Fruit fly (Drosophila melanogaster) whole organism, pupa: ENCODE data around the gene ssp.

ENCODE experiments used
- CG10348 ChIP-seq: fragments of 200-800 bp; sonication (Bioruptor generic); IDR thresholded peaks from 2 replicates; pipeline ENCODE4 v1.3.6; 2022; ENCODE audit warnings: missing biosample characterization, missing genetic modification characterization
- CG12605 ChIP-seq: fragments of 200-800 bp; sonication (Bioruptor generic); IDR thresholded peaks from 2 replicates; pipeline ENCODE4 v1.3.6; 2022; ENCODE audit warnings: missing biosample characterization, missing genetic modification characterization
- CG13204 ChIP-seq: fragments of 200-800 bp; sonication (Bioruptor generic); optimal IDR thresholded peaks from 2 replicates; lab custom pipeline; 2018; ENCODE audit warnings: missing biosample characterization, mild to moderate bottlenecking, missing genetic modification characterization, moderate library complexity
- CG14655 ChIP-seq: fragments of 200-800 bp; sonication (Bioruptor generic); optimal IDR thresholded peaks from 3 replicates; lab custom pipeline; 2017; ENCODE audit warnings: mild to moderate bottlenecking, missing biosample characterization, missing genetic modification reagents, missing genetic modification characterization
- CG15710 ChIP-seq: fragments of 200-800 bp; sonication (Bioruptor generic); optimal IDR thresholded peaks from 2 replicates; lab custom pipeline; 2018; ENCODE audit warnings: missing biosample characterization, mild to moderate bottlenecking, missing genetic modification characterization, moderate library complexity
- CG17806 ChIP-seq: fragments of 200-800 bp; sonication (Bioruptor generic); optimal IDR thresholded peaks from 2 replicates; lab custom pipeline; 2018; ENCODE audit warnings: missing biosample characterization, mild to moderate bottlenecking, missing genetic modification characterization, moderate library complexity
- CG32121 ChIP-seq: fragments of 200-800 bp; sonication (Bioruptor generic); IDR thresholded peaks from 2 replicates; pipeline ENCODE4 v1.3.6; 2022; ENCODE audit warnings: missing biosample characterization, missing genetic modification characterization
- CG34367 ChIP-seq: fragments of 200-800 bp; sonication (Bioruptor generic); optimal IDR thresholded peaks from 2 replicates; lab custom pipeline; 2018; ENCODE audit warnings: missing biosample characterization, mild to moderate bottlenecking, missing genetic modification characterization
- CG4496 ChIP-seq: fragments of 200-800 bp; sonication (Bioruptor generic); IDR thresholded peaks from 3 replicates; pipeline ENCODE4 v1.3.6; 2022; ENCODE audit warnings: missing biosample characterization, missing genetic modification characterization
- CG8159 ChIP-seq: fragments of 200-800 bp; sonication (Bioruptor generic); optimal IDR thresholded peaks from 3 replicates; lab custom pipeline; 2018; ENCODE audit warnings: missing biosample characterization, mild to moderate bottlenecking, missing genetic modification characterization, moderate library complexity
- CG8301 ChIP-seq: fragments of 200-800 bp; sonication (Bioruptor generic); optimal IDR thresholded peaks from 2 replicates; lab custom pipeline; 2018; ENCODE audit warnings: missing biosample characterization, mild to moderate bottlenecking, missing genetic modification characterization
- CG9948 ChIP-seq: fragments of 200-800 bp; sonication (Bioruptor generic); optimal IDR thresholded peaks from 2 replicates; lab custom pipeline; 2018; ENCODE audit warnings: missing biosample characterization, mild to moderate bottlenecking, missing genetic modification characterization, moderate library complexity
- D1 ChIP-seq: fragments of 200-800 bp; sonication (Bioruptor generic); optimal IDR thresholded peaks from 2 replicates; lab custom pipeline; 2018; ENCODE audit warnings: missing biosample characterization, mild to moderate bottlenecking, missing genetic modification characterization, moderate library complexity
- EcR ChIP-seq: fragments of 200-800 bp; sonication (Bioruptor generic); optimal IDR thresholded peaks from 3 replicates; lab custom pipeline; 2019; ENCODE audit warnings: missing biosample characterization, missing genetic modification characterization, mild to moderate bottlenecking, moderate library complexity, missing genetic modification reagents
- Ets98B ChIP-seq: fragments of 200-800 bp; sonication (Bioruptor generic); IDR thresholded peaks from 2 replicates; pipeline ENCODE4 v1.3.6; 2022; ENCODE audit warnings: missing biosample characterization, missing genetic modification characterization
- Pif1A ChIP-seq: fragments of 200-800 bp; sonication (Bioruptor generic); optimal IDR thresholded peaks from 3 replicates; lab custom pipeline; 2016; ENCODE audit warnings: missing biosample characterization, missing genetic modification characterization
- Pif1B ChIP-seq: fragments of 200-800 bp; sonication (Bioruptor generic); optimal IDR thresholded peaks from 3 replicates; lab custom pipeline; 2016; ENCODE audit warnings: missing biosample characterization, missing genetic modification characterization
- Snoo ChIP-seq: fragments of 200-800 bp; sonication (Bioruptor generic); optimal IDR thresholded peaks from 3 replicates; lab custom pipeline; 2017; ENCODE audit warnings: missing biosample characterization, mild to moderate bottlenecking, missing genetic modification characterization, inconsistent platforms
- fd96Ca ChIP-seq: fragments of 200-800 bp; sonication (Bioruptor generic); IDR thresholded peaks from 3 replicates; pipeline ENCODE4 v1.3.6; 2022; ENCODE audit warnings: missing biosample characterization, missing genetic modification characterization
- gl ChIP-seq: fragments of 200-800 bp; sonication (Bioruptor generic); optimal IDR thresholded peaks from 2 replicates; lab custom pipeline; 2018; ENCODE audit warnings: missing biosample characterization, mild to moderate bottlenecking, missing genetic modification characterization
- rn ChIP-seq: fragments of 200-800 bp; sonication (Bioruptor generic); IDR thresholded peaks from 2 replicates; pipeline ENCODE4 v1.3.6; 2022; ENCODE audit warnings: missing biosample characterization, missing genetic modification characterization

ssp gene

dm6 chr3L:12081679-12082520 is 36.2 kb upstream of the ssp start, which contains the start of gene Sema5c:
Sema5c (minus strand) TSS chr3L:12081830.
- peak; percentile 79 for TF ChIP-seq EcR (GFP tag; lab: Kevin White, UChicago)
- peak; percentile 32 for TF ChIP-seq CG13204 (GFP tag; lab: Kevin White, UChicago)
- peak; percentile 55 for TF ChIP-seq rn (GFP tag; lab: Robert Waterston, UW)
- peak; percentile 84 for TF ChIP-seq CG4496 (GFP tag; lab: Robert Waterston, UW)
- TF ChIP-seq CG17806 (tag; lab: Kevin White, UChicago): peak; percentile 58
- peak; percentile 12 for TF ChIP-seq CG8301
- TF ChIP-seq CG34367 (tag; lab: Kevin White, UChicago): peak; percentile 52
- TF ChIP-seq gl: peak; percentile 63
- peak; percentile 53; the same call in 2 of the 3 replicates for TF ChIP-seq fd96Ca (GFP tag; lab: Robert Waterston, UW)
- TF ChIP-seq CG14655 (GFP tag; lab: Kevin White, UChicago): peak; percentile 68
- TF ChIP-seq CG10348 (GFP tag; lab: Robert Waterston, UW): no peak
- TF ChIP-seq CG8159 (tag; lab: Kevin White, UChicago): peak; percentile 86
- peak; percentile 81 for TF ChIP-seq CG12605 (GFP tag; lab: Robert Waterston, UW)
- TF ChIP-seq CG32121 (GFP tag; lab: Robert Waterston, UW): peak; percentile 40; the same call in 1 of the 2 replicates
- peak; percentile 30 for TF ChIP-seq Pif1A (GFP tag; lab: Kevin White, UChicago)
- peak; percentile 72 for TF ChIP-seq Ets98B (GFP tag; lab: Robert Waterston, UW)
- TF ChIP-seq D1 (tag; lab: Kevin White, UChicago): no peak
- peak; percentile 71 for TF ChIP-seq Pif1B (GFP tag; lab: Kevin White, UChicago)
- TF ChIP-seq CG15710: peak; percentile 76
- TF ChIP-seq CG9948 (tag; lab: Kevin White, UChicago): peak; percentile 78
- peak; percentile 69 for TF ChIP-seq Snoo

dm6 chr3L:12082521-12082841 is 35.6 kb upstream of the ssp start:
- TF ChIP-seq CG12605 (GFP tag; lab: Robert Waterston, UW): 0 out of 2 replicates have a peak, but pooled peaks have one; percentile 7
- no peak for TF ChIP-seq CG14655 (GFP tag; lab: Kevin White, UChicago)
- TF ChIP-seq CG4496 (GFP tag; lab: Robert Waterston, UW): no peak
- no peak for TF ChIP-seq CG34367 (tag; lab: Kevin White, UChicago)
- no peak for TF ChIP-seq CG8159 (tag; lab: Kevin White, UChicago)
- TF ChIP-seq CG10348 (GFP tag; lab: Robert Waterston, UW): no peak
- TF ChIP-seq CG17806 (tag; lab: Kevin White, UChicago): no peak
- no peak for TF ChIP-seq gl

dm6 chr3L:12083092-12083680 is 34.9 kb upstream of the ssp start:
- TF ChIP-seq Ets98B (GFP tag; lab: Robert Waterston, UW) (no peak), CG8159 (tag; lab: Kevin White, UChicago) (no peak), rn (GFP tag; lab: Robert Waterston, UW) (no peak), CG14655 (GFP tag; lab: Kevin White, UChicago) (no peak), CG15710 (no peak), CG8301 (no peak), CG10348 (GFP tag; lab: Robert Waterston, UW) (no peak), CG12605 (GFP tag; lab: Robert Waterston, UW) (no peak), CG9948 (tag; lab: Kevin White, UChicago) (no peak), CG34367 (tag; lab: Kevin White, UChicago) (no peak), Snoo (no peak), Pif1A (GFP tag; lab: Kevin White, UChicago) (no peak), Pif1B (GFP tag; lab: Kevin White, UChicago) (no peak), EcR (GFP tag; lab: Kevin White, UChicago) (no peak), CG32121 (GFP tag; lab: Robert Waterston, UW) (no peak)

DNA sequence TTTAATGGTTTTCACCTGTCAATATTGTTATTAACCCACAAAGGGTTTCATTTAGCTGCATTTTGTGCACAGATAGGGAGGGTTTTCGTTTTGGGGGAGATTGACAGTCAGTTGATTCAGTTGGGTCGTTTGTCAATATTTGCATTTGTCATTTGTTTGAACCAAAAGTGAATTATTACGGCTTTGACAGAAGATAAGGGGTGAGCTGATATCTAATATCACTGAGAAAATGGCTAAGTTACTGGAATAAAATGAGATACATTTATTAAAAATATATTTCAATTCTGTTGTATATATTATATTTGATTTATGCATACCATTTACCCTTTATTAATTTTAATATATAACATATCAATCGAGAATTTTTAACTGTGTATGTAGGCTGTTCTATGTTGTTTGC is 34.2 kb upstream of the ssp start:
- TF ChIP-seq CG13204 (GFP tag; lab: Kevin White, UChicago) (no peak), Pif1B (GFP tag; lab: Kevin White, UChicago) (no peak), CG15710 (no peak), CG10348 (GFP tag; lab: Robert Waterston, UW) (no peak), CG32121 (GFP tag; lab: Robert Waterston, UW) (no peak), CG17806 (tag; lab: Kevin White, UChicago) (no peak), CG34367 (tag; lab: Kevin White, UChicago) (no peak), EcR (GFP tag; lab: Kevin White, UChicago) (no peak), CG9948 (tag; lab: Kevin White, UChicago) (no peak), CG8301 (no peak), Pif1A (GFP tag; lab: Kevin White, UChicago) (no peak), CG14655 (GFP tag; lab: Kevin White, UChicago) (no peak), Ets98B (GFP tag; lab: Robert Waterston, UW) (no peak), Snoo (no peak)

DNA sequence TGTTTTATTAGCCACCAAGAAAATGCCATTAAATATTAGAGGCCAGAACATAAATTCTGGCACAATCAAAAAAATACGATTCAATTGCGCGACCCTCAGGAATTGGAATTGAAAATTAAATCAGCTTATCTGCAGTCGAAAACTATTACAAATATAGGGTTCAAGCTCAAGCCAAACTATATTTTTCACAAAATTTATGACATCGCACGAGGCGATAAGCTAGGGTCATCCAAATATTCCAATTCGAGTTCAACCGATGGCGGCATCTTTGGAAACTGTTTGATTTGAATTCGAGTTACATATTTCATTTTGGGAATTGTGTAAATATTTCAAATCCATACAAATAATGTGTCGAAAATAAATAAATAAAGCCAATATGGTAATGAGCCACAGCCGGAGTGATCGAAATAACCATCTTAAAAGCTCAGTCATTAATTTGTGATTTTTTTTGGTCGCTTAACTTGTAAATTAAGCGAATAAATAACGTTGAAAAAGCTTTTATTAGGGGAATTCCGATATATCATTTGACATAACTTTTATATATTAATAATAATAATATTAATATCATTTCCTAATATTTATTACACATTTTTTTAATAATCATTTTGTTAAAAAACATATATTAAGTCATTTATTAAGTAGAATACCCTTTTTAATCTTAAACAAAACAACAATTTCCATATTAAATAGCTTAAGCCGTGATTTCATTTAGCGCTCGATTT is 32.9 kb upstream of the ssp start:
- TF ChIP-seq Ets98B (GFP tag; lab: Robert Waterston, UW) (no peak), CG9948 (tag; lab: Kevin White, UChicago) (no peak), CG15710 (no peak), CG12605 (GFP tag; lab: Robert Waterston, UW) (no peak), CG4496 (GFP tag; lab: Robert Waterston, UW) (no peak), CG13204 (GFP tag; lab: Kevin White, UChicago) (no peak), Pif1A (GFP tag; lab: Kevin White, UChicago) (no peak), CG10348 (GFP tag; lab: Robert Waterston, UW) (no peak), D1 (tag; lab: Kevin White, UChicago) (no peak), Snoo (no peak), CG32121 (GFP tag; lab: Robert Waterston, UW) (no peak), CG17806 (tag; lab: Kevin White, UChicago) (no peak), rn (GFP tag; lab: Robert Waterston, UW) (no peak), CG8159 (tag; lab: Kevin White, UChicago) (no peak), fd96Ca (GFP tag; lab: Robert Waterston, UW) (no peak)
